Worm (Caenorhabditis elegans): ENCODE results near the gene ppm-1.A.

ppm-1.A gene

DNA sequence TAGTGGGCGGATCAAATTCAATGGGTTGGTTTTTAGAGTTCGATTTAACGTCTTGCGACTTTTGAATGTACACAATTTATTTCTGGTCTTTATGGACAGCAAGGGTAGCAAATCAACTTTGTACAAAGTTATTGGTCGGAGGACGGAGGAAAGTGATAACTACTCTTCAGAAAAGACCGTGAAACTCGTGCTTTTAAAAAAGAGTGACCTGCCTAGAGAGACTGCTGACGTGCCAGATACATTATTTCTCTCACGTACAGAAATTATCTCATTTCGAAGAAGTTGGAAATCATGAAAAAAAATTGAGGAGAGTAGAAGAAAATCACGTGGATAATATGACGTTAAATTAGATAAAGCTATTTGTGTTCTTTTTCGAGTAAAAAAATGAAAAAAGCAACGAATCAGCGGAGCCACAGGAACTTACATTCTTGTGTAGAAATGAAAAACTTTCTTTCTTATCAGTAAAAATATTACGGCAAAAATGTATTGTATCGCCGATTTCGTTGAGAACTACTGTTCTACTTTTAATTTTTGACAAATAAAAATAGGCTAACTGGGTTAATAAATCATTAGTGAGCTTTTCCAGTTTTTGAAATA lies at the start of gene ppm-1.A (continued):
- TF ChIP-seq php-3 (GFP tag; IDR thresholded peaks at IDR 0.05) (no peak), egl-43 (GFP tag; IDR thresholded peaks at IDR 0.05) (no peak), ama-1 (optimal IDR thresholded peaks at IDR 0.05) (peak; percentile 18), lir-3 (tag; optimal IDR thresholded peaks at IDR 0.05) (no peak), dmd-9 (GFP tag; IDR thresholded peaks at IDR 0.05) (no peak), cey-2 (tag; optimal IDR thresholded peaks at IDR 0.05; ENCODE audit: borderline replicate concordance, insufficient read depth) (no peak), R02D3.7 (tag; optimal IDR thresholded peaks at IDR 0.05) (no peak), lsy-2 (tag; optimal IDR thresholded peaks at IDR 0.05) (peak in 1 of 2 experiments; percentile 21), fkh-10 (GFP tag; optimal IDR thresholded peaks at IDR 0.05) (no peak), nhr-102 (tag; optimal IDR thresholded peaks at IDR 0.05) (no peak), dmd-6 (GFP tag; IDR thresholded peaks at IDR 0.05) (peak; percentile 46), Y75B8A.6 (GFP tag; IDR thresholded peaks at IDR 0.05) (no peak), nhr-41 (GFP tag; IDR thresholded peaks at IDR 0.05) (no peak), gei-8 (GFP tag; optimal IDR thresholded peaks at IDR 0.05) (no peak), D1046.2 (GFP tag; IDR thresholded peaks at IDR 0.05) (no peak), aly-2 (tag; optimal IDR thresholded peaks at IDR 0.05) (no peak), arid-1 (GFP tag; conservative IDR thresholded peaks at IDR 0.05) (no peak), vab-7 (GFP tag; IDR thresholded peaks at IDR 0.05) (no peak), ztf-7 (tag; optimal IDR thresholded peaks at IDR 0.05) (no peak), hif-1 (tag; optimal IDR thresholded peaks at IDR 0.05) (peak in 1 of 2 experiments; percentile 63), tag-97 (GFP tag; IDR thresholded peaks at IDR 0.05) (no peak), F10B5.3 (tag; optimal IDR thresholded peaks at IDR 0.05) (no peak), spr-3 (GFP tag; optimal IDR thresholded peaks at IDR 0.05) (no peak), Y48G9A.11 (GFP tag; IDR thresholded peaks at IDR 0.05) (no peak), mdt-29 (GFP tag; IDR thresholded peaks at IDR 0.05) (no peak), unc-62 (GFP tag; optimal IDR thresholded peaks at IDR 0.05 in 1 of 2) (peak in 1 of 2 experiments; percentile 93), unc-62 (tag; optimal IDR thresholded peaks at IDR 0.05) (no peak), ZK546.5 (tag; optimal IDR thresholded peaks at IDR 0.05) (no peak), ctbp-1 (GFP tag; IDR thresholded peaks at IDR 0.05) (no peak), ceh-62 (tag; optimal IDR thresholded peaks at IDR 0.05) (no peak), ceh-32 (tag; optimal IDR thresholded peaks at IDR 0.05; ENCODE audit: poor library complexity) (no peak), pha-4 (GFP tag; IDR thresholded peaks at IDR 0.05) (no peak), pha-4 (tag; optimal IDR thresholded peaks at IDR 0.05) (no peak), unc-130 (GFP tag; optimal IDR thresholded peaks at IDR 0.05) (no peak), jun-1 (tag; optimal IDR thresholded peaks at IDR 0.05) (no peak), pqm-1 (tag; optimal IDR thresholded peaks at IDR 0.05) (no peak)

DNA sequence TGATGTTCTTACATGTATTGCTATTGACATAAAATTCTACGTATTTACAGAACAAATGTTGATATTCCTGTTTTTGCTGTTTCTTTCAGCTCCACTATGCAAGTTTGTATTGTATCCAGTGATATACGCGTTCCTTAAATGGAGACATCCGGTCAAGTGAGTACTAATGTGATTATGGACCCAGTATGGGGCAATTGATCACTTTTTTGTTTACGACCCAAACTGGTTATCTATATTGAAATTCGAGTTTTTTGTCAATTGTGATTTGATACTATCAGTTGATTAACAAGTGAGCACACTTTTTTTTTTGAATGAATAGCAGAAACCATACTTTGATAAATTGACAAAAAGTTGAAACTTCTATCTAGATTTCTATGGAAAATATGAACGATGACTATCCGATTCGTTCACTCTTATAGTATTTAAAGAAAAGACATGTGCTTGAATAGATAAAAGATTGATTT lies 45.7 kb upstream of the ppm-1.A start, which contains the start of gene T21C9.6:
Gene T21C9.6, plus strand, starts transcription at position 51 of the 464 bp plus-strand sequence.
- TF ChIP-seq nhr-28 (tag; optimal IDR thresholded peaks at IDR 0.05) (peak; percentile 61), ZK546.5 (tag; optimal IDR thresholded peaks at IDR 0.05) (no peak), nhr-77 (tag; optimal IDR thresholded peaks at IDR 0.05) (peak; percentile 21), daf-16 (GFP tag; optimal IDR thresholded peaks at IDR 0.05) (no peak), daf-16 (tag; optimal IDR thresholded peaks at IDR 0.05) (peak; percentile 47), hlh-11 (tag; optimal IDR thresholded peaks at IDR 0.05) (peak; percentile 16), unc-62 (GFP tag; optimal IDR thresholded peaks at IDR 0.05 in 1 of 2) (peak in 1 of 2 experiments; percentile 9), unc-62 (tag; optimal IDR thresholded peaks at IDR 0.05) (no peak), lin-1 (GFP tag; IDR thresholded peaks at IDR 0.05) (no peak), dve-1 (tag; optimal IDR thresholded peaks at IDR 0.05; ENCODE audit: insufficient read depth) (peak; percentile 11), pqm-1 (tag; optimal IDR thresholded peaks at IDR 0.05) (peak; percentile 75), dpl-1 (GFP tag; optimal IDR thresholded peaks at IDR 0.05) (no peak), php-3 (GFP tag; IDR thresholded peaks at IDR 0.05) (0 out of 2 replicates have a peak, but pooled peaks have one; percentile 27)

Data from whole organism, L4 larva.